Worm (Caenorhabditis elegans): ENCODE data around the gene tofu-1.
A peak's percentile ranks its signal among the peaks of the same experiment; 100 is the strongest.

Gene tofu-1

DNA sequence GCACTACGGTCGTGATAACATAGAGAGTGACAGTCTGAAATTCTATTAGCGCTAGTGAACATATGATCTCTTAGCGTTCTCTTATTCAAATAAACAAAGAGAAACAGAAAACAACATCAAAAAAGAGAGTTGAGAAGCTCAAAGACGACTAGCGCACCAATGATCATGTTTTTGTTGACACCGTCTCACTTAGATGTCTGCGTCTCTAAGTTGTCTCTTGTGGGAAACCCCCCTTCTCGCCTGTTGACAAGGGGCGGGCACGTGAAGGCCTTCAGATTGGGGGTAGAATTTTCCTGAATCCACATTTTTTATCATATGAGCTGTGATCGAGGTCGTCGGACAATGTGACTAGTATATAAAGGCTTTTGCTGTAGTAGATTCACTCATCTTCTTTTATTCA is 39.0 kb downstream of the tofu-1 start:
- TF ChIP-seq tab-1 (GFP tag; IDR thresholded peaks at IDR 0.05): no peak
- no peak for TF ChIP-seq ztf-23 (GFP tag; IDR thresholded peaks at IDR 0.05)
- no peak for TF ChIP-seq cog-1 (tag; optimal IDR thresholded peaks at IDR 0.05)
- no peak for TF ChIP-seq T22C8.4 (GFP tag; IDR thresholded peaks at IDR 0.05)
- no peak for TF ChIP-seq flt-1 (GFP tag; IDR thresholded peaks at IDR 0.05)
- no peak for TF ChIP-seq ref-1 (GFP tag; conservative IDR thresholded peaks at IDR 0.05)
- TF ChIP-seq klf-2 (GFP tag; conservative IDR thresholded peaks at IDR 0.05): no peak
- TF ChIP-seq med-1 (GFP tag; optimal IDR thresholded peaks at IDR 0.05; ENCODE audit: insufficient read depth): no peak
- no peak for TF ChIP-seq ztf-29 (GFP tag; IDR thresholded peaks at IDR 0.05)

DNA sequence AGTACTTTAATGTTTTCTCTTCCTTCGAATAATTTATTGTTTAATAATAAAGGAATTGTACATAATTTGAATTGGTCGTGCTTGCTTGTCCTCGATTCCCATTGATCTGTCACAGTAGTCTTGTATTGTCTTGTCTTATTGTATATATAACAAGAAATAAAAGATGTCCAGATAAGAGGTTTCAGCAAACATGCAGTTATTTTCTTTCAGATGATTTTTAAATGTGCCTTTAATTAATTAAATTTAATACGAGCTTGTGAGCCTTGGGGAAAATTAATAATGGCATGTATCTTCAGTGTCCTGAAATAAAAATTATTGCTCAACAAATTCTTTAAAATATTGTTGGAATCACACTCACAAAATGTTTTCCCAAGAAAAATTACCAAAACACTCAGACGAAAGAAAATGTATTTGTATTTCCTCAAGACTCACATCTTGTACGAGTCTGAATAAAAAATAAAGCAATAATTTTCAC is 42.2 kb downstream of the tofu-1 start:
- TF ChIP-seq med-1 (GFP tag; optimal IDR thresholded peaks at IDR 0.05; ENCODE audit: insufficient read depth) (no peak), ztf-23 (GFP tag; IDR thresholded peaks at IDR 0.05) (no peak), klf-2 (GFP tag; conservative IDR thresholded peaks at IDR 0.05) (no peak), flt-1 (GFP tag; IDR thresholded peaks at IDR 0.05) (no peak), tab-1 (GFP tag; IDR thresholded peaks at IDR 0.05) (no peak), ztf-29 (GFP tag; IDR thresholded peaks at IDR 0.05) (no peak), cog-1 (tag; optimal IDR thresholded peaks at IDR 0.05) (no peak), ref-1 (GFP tag; conservative IDR thresholded peaks at IDR 0.05) (no peak), T22C8.4 (GFP tag; IDR thresholded peaks at IDR 0.05) (no peak)

DNA sequence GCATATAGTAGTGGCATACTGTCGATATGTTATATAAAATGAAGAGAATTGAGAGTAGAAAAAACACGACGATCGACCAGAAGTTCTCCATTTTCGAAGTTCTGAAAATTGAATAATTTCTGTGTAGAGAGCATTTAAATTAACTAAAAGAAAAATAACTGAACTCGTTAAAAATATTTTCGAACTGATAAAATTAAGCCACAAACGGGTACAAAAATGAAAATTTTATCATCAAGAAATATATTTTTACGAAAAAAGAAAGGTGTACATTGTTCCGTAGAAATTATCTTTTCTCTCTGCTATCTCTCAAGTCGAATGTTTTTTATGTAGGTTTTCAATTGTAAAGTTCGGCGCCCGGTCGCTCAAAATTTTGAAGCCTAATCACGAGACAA is 50.0 kb downstream of the tofu-1 start, which contains the start of gene acl-2:
Gene acl-2 (minus strand): TSS at position 101 of the 392 bp plus-strand sequence.
- TF ChIP-seq ztf-29 (GFP tag; IDR thresholded peaks at IDR 0.05) (no peak), cog-1 (tag; optimal IDR thresholded peaks at IDR 0.05) (no peak), tab-1 (GFP tag; IDR thresholded peaks at IDR 0.05) (no peak), klf-2 (GFP tag; conservative IDR thresholded peaks at IDR 0.05) (no peak), med-1 (GFP tag; optimal IDR thresholded peaks at IDR 0.05; ENCODE audit: insufficient read depth) (no peak)

DNA sequence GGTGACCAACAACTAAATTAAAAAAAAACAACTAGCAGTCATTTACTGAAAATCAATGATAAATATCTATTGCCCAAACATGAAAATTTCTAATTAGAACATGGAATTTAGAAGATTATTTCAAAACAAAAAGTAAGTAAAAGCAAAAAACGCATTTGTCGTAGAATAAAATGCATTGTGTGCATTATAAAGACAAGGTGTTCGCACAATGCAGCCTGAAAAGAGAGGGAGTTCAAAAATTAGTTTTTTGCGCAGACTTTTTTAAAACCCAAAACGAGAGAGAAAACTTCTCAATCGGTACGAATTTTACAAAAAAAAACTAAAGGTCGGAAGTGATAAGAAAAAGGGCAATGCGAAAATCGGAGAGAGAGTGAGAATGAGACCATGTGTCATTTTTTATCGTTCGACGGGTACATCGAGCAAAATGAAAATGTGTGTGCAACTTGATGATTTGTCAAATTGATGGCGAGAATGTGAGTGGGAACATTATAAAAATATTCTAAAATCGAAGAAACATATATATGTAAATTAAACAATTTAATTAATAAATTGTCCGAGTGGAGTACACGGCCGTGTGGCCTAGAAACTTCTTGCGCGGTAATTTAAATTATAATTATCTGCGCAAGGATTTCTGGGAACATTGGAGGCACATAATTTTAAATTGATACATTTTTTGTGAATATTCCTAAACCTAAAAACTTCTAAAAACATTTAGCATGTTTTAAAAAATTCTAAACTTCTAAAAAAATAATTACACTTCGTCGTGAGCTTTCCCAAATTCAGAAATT is 50.6 kb downstream of the tofu-1 start:
- TF ChIP-seq tab-1 (GFP tag; IDR thresholded peaks at IDR 0.05) (no peak), ztf-23 (GFP tag; IDR thresholded peaks at IDR 0.05) (0 out of 2 replicates have a peak, but pooled peaks have one; percentile 29)
